Worm (Caenorhabditis elegans) whole organism, midembryonic: ENCODE results near the gene K02D10.8.

Source experiments
- T22C8.4 ChIP-seq: fragments of 200-800 bp; sonication (Bioruptor generic); IDR thresholded peaks from 2 replicates; pipeline ENCODE4 v1.3.6; 2022; ENCODE audit warnings: missing genetic modification characterization, missing compliant biosample characterization
- med-1 ChIP-seq: sonication (generic microtip); optimal IDR thresholded peaks from 2 replicates; lab custom pipeline; 2017; ENCODE audit warnings: missing genetic modification characterization, mild to moderate bottlenecking, missing compliant biosample characterization, antibody characterized with exemption, missing genetic modification reagents; ENCODE audit not compliant: insufficient read depth
- ref-1 ChIP-seq: fragments of 200-800 bp; sonication (Bioruptor generic); conservative IDR thresholded peaks from 2 replicates; pipeline ENCODE4 v1.3.6; 2022; ENCODE audit warnings: missing genetic modification reagents, missing genetic modification characterization, missing compliant biosample characterization
- tab-1 ChIP-seq: fragments of 200-800 bp; sonication (Bioruptor generic); IDR thresholded peaks from 2 replicates; pipeline ENCODE4 v1.3.6; 2022; ENCODE audit warnings: missing genetic modification characterization, missing compliant biosample characterization
- ztf-23 ChIP-seq: fragments of 200-800 bp; sonication (Bioruptor generic); IDR thresholded peaks from 2 replicates; pipeline ENCODE4 v1.3.6; 2022; ENCODE audit warnings: missing genetic modification reagents, missing genetic modification characterization, missing compliant biosample characterization

ce11 chrIII:8785426-8785825, 751 bp upstream of the K02D10.8 start:
- TF ChIP-seq med-1 (no peak), ztf-23 (GFP tag; lab: Robert Waterston, UW) (no peak), tab-1 (GFP tag; lab: Robert Waterston, UW) (no peak), T22C8.4 (GFP tag; lab: Robert Waterston, UW) (no peak), ref-1 (no peak)
